Worm (Caenorhabditis elegans): Measurements from ENCODE around the gene pals-25.

Gene pals-25

DNA sequence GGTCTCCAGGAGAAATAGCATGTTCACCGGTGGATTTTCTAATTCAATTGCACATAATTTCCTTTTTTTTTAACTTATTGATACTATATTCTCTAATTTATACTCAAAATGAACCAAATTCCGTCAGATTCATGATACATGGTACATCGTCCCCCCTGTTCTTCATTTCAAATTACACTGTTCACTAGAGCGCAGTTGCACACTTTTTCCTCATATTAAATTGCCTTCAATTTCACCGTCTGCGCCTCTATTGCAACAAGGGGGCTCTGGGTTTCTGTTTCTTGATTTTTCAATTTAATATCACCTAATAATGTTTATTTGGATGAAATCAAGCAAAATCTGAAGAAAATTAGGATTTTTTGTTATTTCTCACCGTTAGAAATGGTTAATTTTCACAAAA is 2.7 kb upstream of the pals-25 start (continued):
- TF ChIP-seq fkh-10 (GFP tag; optimal IDR thresholded peaks at IDR 0.05) (peak; percentile 20), mep-1 (tag; optimal IDR thresholded peaks at IDR 0.05) (no peak), egl-43 (GFP tag; IDR thresholded peaks at IDR 0.05) (no peak), snpc-1.2 (GFP tag; IDR thresholded peaks at IDR 0.05) (no peak), nhr-77 (tag; optimal IDR thresholded peaks at IDR 0.05) (peak; percentile 8), Y105C5A.15 (GFP tag; IDR thresholded peaks at IDR 0.05) (no peak), hlh-11 (tag; optimal IDR thresholded peaks at IDR 0.05) (peak; percentile 10), lim-7 (GFP tag; IDR thresholded peaks at IDR 0.05) (no peak), unc-39 (tag; optimal IDR thresholded peaks at IDR 0.05) (no peak), tra-1 (GFP tag; IDR thresholded peaks at IDR 0.05) (no peak), mdl-1 (tag; optimal IDR thresholded peaks at IDR 0.05) (no peak), dpl-1 (GFP tag; optimal IDR thresholded peaks at IDR 0.05) (peak; percentile 50), zip-2 (tag; optimal IDR thresholded peaks at IDR 0.05) (no peak), ceh-32 (tag; optimal IDR thresholded peaks at IDR 0.05; ENCODE audit: poor library complexity) (no peak), attf-4 (tag; optimal IDR thresholded peaks at IDR 0.05) (no peak), vab-7 (GFP tag; IDR thresholded peaks at IDR 0.05) (no peak), arid-1 (GFP tag; conservative IDR thresholded peaks at IDR 0.05) (no peak), mxl-3 (GFP tag; optimal IDR thresholded peaks at IDR 0.05) (no peak), set-16 (GFP tag; IDR thresholded peaks at IDR 0.05) (no peak)

DNA sequence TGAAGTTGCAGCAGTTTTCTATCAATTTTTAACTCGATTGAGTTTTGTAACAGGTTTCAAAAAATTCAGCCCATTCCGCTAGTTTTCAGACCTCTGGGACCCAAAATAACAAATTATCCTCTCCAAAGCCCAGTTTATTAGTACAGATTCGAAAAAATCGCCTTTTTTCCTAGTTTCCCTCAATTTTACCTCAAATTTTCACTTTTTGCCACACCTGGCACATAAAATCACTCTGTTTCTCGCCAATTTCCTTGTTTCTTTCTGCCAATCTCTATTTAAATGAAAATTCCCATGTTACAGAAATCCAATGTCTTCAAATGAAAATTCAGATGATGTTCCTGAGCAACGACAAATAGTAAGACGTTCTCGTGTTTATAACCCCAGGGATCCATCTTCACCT is 2.2 kb upstream of the pals-25 start, which contains the start of gene pals-22:
pals-22 (plus strand) TSS at position 301 of the 400 bp plus-strand sequence.
- TF ChIP-seq zip-2 (tag; optimal IDR thresholded peaks at IDR 0.05) (no peak), lim-7 (GFP tag; IDR thresholded peaks at IDR 0.05) (no peak), ZK546.5 (tag; optimal IDR thresholded peaks at IDR 0.05) (no peak), ceh-20 (GFP tag; IDR thresholded peaks at IDR 0.05) (no peak), Y105C5A.15 (GFP tag; IDR thresholded peaks at IDR 0.05) (no peak), dmd-9 (GFP tag; IDR thresholded peaks at IDR 0.05) (no peak), Y75B8A.6 (GFP tag; IDR thresholded peaks at IDR 0.05) (no peak), attf-4 (tag; optimal IDR thresholded peaks at IDR 0.05) (no peak), madf-5 (GFP tag; IDR thresholded peaks at IDR 0.05) (no peak), zfp-3 (GFP tag; conservative IDR thresholded peaks at IDR 0.05) (no peak), pqm-1 (tag; optimal IDR thresholded peaks at IDR 0.05) (no peak), rbr-2 (tag; optimal IDR thresholded peaks at IDR 0.05) (no peak), unc-130 (GFP tag; optimal IDR thresholded peaks at IDR 0.05) (no peak), sdz-12 (GFP tag; optimal IDR thresholded peaks at IDR 0.05) (no peak), lin-1 (GFP tag; IDR thresholded peaks at IDR 0.05) (no peak), nhr-42 (GFP tag; IDR thresholded peaks at IDR 0.05) (no peak), ceh-82 (tag; optimal IDR thresholded peaks at IDR 0.05) (no peak)

DNA sequence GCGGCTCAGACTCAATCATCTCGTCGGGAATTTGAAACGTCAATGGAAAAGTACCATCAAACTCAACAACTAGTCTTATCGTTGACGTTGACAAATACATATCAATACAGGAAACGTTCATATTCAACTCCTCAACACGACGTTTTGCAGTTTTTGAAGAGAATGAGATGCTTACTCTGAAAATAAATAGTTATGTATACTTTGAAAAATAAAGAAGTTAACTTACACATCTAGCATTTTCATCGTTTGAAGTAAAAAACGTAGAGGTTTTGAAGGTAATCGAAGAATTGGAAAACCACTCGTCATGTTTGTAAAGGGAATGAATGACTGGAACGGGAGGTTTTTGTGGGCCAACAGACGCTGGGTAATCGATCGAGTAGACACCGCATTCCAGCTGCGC is 6.6 kb downstream of the pals-25 start, which contains the start of gene fbxb-81:
fbxb-81 (minus strand) TSS at position 314 of the 400 bp plus-strand sequence.
- TF ChIP-seq unc-39 (tag; optimal IDR thresholded peaks at IDR 0.05) (no peak), unc-62 (GFP tag; optimal IDR thresholded peaks at IDR 0.05 in 1 of 2) (peak in 1 of 2 experiments; percentile 94), unc-62 (tag; optimal IDR thresholded peaks at IDR 0.05) (no peak)

DNA sequence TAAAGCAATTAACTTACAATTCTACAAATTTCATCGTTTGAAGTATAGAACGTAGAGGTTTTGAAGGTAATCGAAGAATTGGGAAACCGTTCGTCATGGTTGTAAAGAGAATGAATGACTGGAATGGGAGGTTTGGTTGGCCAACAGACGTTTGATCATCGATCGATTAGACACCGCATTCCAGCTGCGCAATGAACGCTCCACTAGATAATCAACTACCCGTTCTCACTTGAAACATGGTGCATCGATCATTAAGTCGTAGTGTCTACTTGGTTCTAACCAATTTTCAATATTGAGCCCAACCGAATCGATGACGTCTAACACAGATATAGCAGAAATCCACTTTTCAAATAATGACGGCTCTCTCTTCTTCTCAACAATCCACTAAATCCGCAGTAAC is 8.8 kb downstream of the pals-25 start, which contains the start of gene fbxb-82:
fbxb-82 (minus strand) TSS at position 101 of the 400 bp plus-strand sequence.
- TF ChIP-seq jun-1 (tag; optimal IDR thresholded peaks at IDR 0.05) (no peak), spr-3 (GFP tag; optimal IDR thresholded peaks at IDR 0.05) (no peak), zip-2 (tag; optimal IDR thresholded peaks at IDR 0.05) (no peak), nhr-6 (tag; optimal IDR thresholded peaks at IDR 0.05) (no peak), ama-1 (optimal IDR thresholded peaks at IDR 0.05) (no peak), F26F4.8 (GFP tag; conservative IDR thresholded peaks at IDR 0.05) (no peak), egl-27 (tag; optimal IDR thresholded peaks at IDR 0.05) (no peak), zip-11 (GFP tag; IDR thresholded peaks at IDR 0.05) (no peak), T26A8.4 (GFP tag; IDR thresholded peaks at IDR 0.05) (no peak), aly-2 (tag; optimal IDR thresholded peaks at IDR 0.05) (no peak), nhr-102 (tag; optimal IDR thresholded peaks at IDR 0.05) (no peak), aha-1 (tag) (no peak), cey-2 (tag; optimal IDR thresholded peaks at IDR 0.05; ENCODE audit: borderline replicate concordance, insufficient read depth) (no peak), ztf-11 (tag; optimal IDR thresholded peaks at IDR 0.05) (no peak), nhr-42 (GFP tag; IDR thresholded peaks at IDR 0.05) (no peak), duxl-1 (tag; optimal IDR thresholded peaks at IDR 0.05; ENCODE audit: poor library complexity) (no peak), daf-8 (GFP tag; IDR thresholded peaks at IDR 0.05) (no peak), fkh-10 (GFP tag; optimal IDR thresholded peaks at IDR 0.05) (no peak)
